Comparison of ENCODE assay signal across 6 fruit fly cellular contexts in the genomic region with DNA sequence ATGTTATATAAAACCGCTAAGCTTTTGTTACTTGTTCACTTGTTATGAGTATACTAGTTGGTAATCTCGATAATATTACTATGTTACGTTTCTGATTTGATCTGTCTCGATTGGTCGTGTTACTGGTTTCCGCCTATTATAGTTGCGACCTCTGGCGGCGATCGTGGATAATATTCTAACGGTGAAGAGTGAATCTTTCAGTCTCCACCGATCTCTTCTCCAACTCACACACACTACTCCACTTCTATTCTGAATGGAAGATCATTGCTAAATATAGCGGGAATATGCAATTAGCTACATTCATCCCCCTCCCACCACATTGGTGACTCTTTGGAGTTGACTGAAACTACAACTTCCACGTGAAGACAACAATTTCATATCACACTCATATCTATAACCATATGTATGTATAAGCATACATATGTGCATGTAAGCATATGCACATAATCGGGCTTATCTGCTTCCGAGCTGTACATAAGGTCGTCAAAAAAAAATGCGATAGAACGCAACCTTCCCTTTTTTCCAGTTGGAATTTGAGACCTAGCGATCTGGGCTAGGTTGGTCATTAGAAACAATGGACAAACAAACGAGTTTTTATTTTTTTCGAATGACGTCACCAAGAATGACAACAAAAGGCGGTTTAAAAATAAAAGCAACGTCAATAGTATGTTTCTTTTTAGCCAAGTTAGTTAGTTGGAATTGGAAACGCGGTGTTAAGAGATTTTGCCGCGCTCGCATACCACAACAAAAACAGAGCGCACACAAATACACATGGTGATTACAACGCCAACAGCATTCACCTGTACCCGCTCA.
TF ChIP-seq lines count a peak whose summit lies in the region.

No protein-coding gene starts in this region.

- TF ChIP-seq CTCF in S2 (optimal IDR thresholded peaks at IDR 0.05; lab: Kevin White, UChicago), result peak; percentile 73 to 76
- peak; percentile 89 for TF ChIP-seq CTCF in whole organism, embryonic (GFP tag; optimal IDR thresholded peaks at IDR 0.05; lab: Kevin White, UChicago)

TF ChIP-seq in whole organism, adult, 20 proteins besides CTCF, POLR2A, EP300 and RAD21:
- peak; percentile 98 for TF ChIP-seq kay (GFP tag; lab: Kevin White, UChicago; ENCODE audit: borderline replicate concordance)
- no peak for TF ChIP-seq tj (GFP tag; optimal IDR thresholded peaks at IDR 0.05; lab: Kevin White, UChicago)
- peak; percentile 98 for TF ChIP-seq pad (GFP tag; optimal IDR thresholded peaks at IDR 0.05; lab: Kevin White, UChicago)
- peak; percentile 21 for TF ChIP-seq Crg-1 (GFP tag; optimal IDR thresholded peaks at IDR 0.05; lab: Kevin White, UChicago)
- TF ChIP-seq CG7045 (GFP tag; optimal IDR thresholded peaks at IDR 0.05; lab: Kevin White, UChicago), result peak; percentile 57
- TF ChIP-seq cic (GFP tag; optimal IDR thresholded peaks at IDR 0.05; lab: Kevin White, UChicago), result no peak
- TF ChIP-seq CG11617 (GFP tag; optimal IDR thresholded peaks at IDR 0.05; lab: Kevin White, UChicago), result no peak
- peak; percentile 89 for TF ChIP-seq ovo (GFP tag; optimal IDR thresholded peaks at IDR 0.05; lab: Kevin White, UChicago)

TF ChIP-seq in whole organism, embryonic, 481 proteins besides CTCF, POLR2A, EP300 and RAD21 (continues in another document):
- peak; percentile 22; the same call in 1 of the 2 replicates for TF ChIP-seq E2f2 (GFP tag; IDR thresholded peaks at IDR 0.05; lab: Robert Waterston, UW)
- TF ChIP-seq so (GFP tag; IDR thresholded peaks at IDR 0.05; lab: Robert Waterston, UW), result peak; percentile 21; the same call in 1 of the 3 replicates
- no peak for TF ChIP-seq p53 (GFP tag; optimal IDR thresholded peaks at IDR 0.05; lab: Kevin White, UChicago)
- TF ChIP-seq NC2α (GFP tag; optimal IDR thresholded peaks at IDR 0.05; lab: Kevin White, UChicago), result no peak
- no peak for TF ChIP-seq amos (GFP tag; IDR thresholded peaks at IDR 0.05; lab: Robert Waterston, UW; ENCODE audit: partially characterized antibody)
- 0 out of 2 replicates have a peak, but pooled peaks have one; percentile 28 for TF ChIP-seq CG32532 (GFP tag; IDR thresholded peaks at IDR 0.05; lab: Robert Waterston, UW)
- peak in 1 of 2 experiments; percentile 78 for TF ChIP-seq eve (GFP tag; optimal IDR thresholded peaks at IDR 0.05; lab: Kevin White, UChicago)
- no peak for TF ChIP-seq Spps (tag; optimal IDR thresholded peaks at IDR 0.05; lab: Kevin White, UChicago)
- TF ChIP-seq zen2 (GFP tag; IDR thresholded peaks at IDR 0.05; lab: Robert Waterston, UW; ENCODE audit: partially characterized antibody), result no peak
- no peak for TF ChIP-seq Vsx1 (GFP tag; optimal IDR thresholded peaks at IDR 0.05; lab: Kevin White, UChicago)
- no peak for TF ChIP-seq CG9727 (GFP tag; optimal IDR thresholded peaks at IDR 0.05; lab: Kevin White, UChicago)
- no peak for TF ChIP-seq CG15269 (tag; optimal IDR thresholded peaks at IDR 0.05; lab: Kevin White, UChicago)
- TF ChIP-seq CG4404 (GFP tag; IDR thresholded peaks at IDR 0.05; lab: Robert Waterston, UW), result no peak
- TF ChIP-seq CG9932 (GFP tag; IDR thresholded peaks at IDR 0.05; lab: Robert Waterston, UW), result no peak
- no peak for TF ChIP-seq pros (GFP tag; optimal IDR thresholded peaks at IDR 0.05; lab: Kevin White, UChicago)
- peak; percentile 37 for TF ChIP-seq CG4328 (GFP tag; optimal IDR thresholded peaks at IDR 0.05; lab: Kevin White, UChicago)
- TF ChIP-seq Nf-YA (GFP tag; IDR thresholded peaks at IDR 0.05; lab: Robert Waterston, UW), result 0 out of 2 replicates have a peak, but pooled peaks have one; percentile 31

TF ChIP-seq in whole organism, prepupa, 60 proteins besides CTCF, POLR2A, EP300 and RAD21:
- TF ChIP-seq Lpt (GFP tag; optimal IDR thresholded peaks at IDR 0.05; lab: Kevin White, UChicago) (no peak), CG16779 (tag; optimal IDR thresholded peaks at IDR 0.05; lab: Kevin White, UChicago) (peak; percentile 12), Met (GFP tag; optimal IDR thresholded peaks at IDR 0.05; lab: Kevin White, UChicago) (no peak), CG11294 (GFP tag; IDR thresholded peaks at IDR 0.05; lab: Robert Waterston, UW) (peak; percentile 12; the same call in 1 of the 2 replicates), dsx (GFP tag; optimal IDR thresholded peaks at IDR 0.05; lab: Kevin White, UChicago; ENCODE audit: poor library complexity, severe bottlenecking) (peak; percentile 45), CG11902 (GFP tag; optimal IDR thresholded peaks at IDR 0.05; lab: Kevin White, UChicago) (no peak), ss (GFP tag; optimal IDR thresholded peaks at IDR 0.05; lab: Kevin White, UChicago) (peak in 1 of 2 experiments; percentile 47), CG15336 (GFP tag; IDR thresholded peaks at IDR 0.05; lab: Robert Waterston, UW) (no peak)

TF ChIP-seq in whole organism, pupa, 21 proteins besides CTCF, POLR2A, EP300 and RAD21:
- peak; percentile 21 for TF ChIP-seq gl (tag; optimal IDR thresholded peaks at IDR 0.05; lab: Kevin White, UChicago)
- TF ChIP-seq CG32121 (GFP tag; IDR thresholded peaks at IDR 0.05; lab: Robert Waterston, UW), result no peak

TF ChIP-seq in whole organism, wandering third instar larva, 38 proteins besides CTCF, POLR2A, EP300 and RAD21:
- no peak for TF ChIP-seq Dfd (GFP tag; optimal IDR thresholded peaks at IDR 0.05; lab: Kevin White, UChicago)
- peak; percentile 18 for TF ChIP-seq jim (GFP tag; optimal IDR thresholded peaks at IDR 0.05; lab: Kevin White, UChicago)
- TF ChIP-seq brk (GFP tag; optimal IDR thresholded peaks at IDR 0.05; lab: Kevin White, UChicago), result peak; percentile 16
